Fruit fly (Drosophila melanogaster): ENCODE data around the gene CG31663.

DNA sequence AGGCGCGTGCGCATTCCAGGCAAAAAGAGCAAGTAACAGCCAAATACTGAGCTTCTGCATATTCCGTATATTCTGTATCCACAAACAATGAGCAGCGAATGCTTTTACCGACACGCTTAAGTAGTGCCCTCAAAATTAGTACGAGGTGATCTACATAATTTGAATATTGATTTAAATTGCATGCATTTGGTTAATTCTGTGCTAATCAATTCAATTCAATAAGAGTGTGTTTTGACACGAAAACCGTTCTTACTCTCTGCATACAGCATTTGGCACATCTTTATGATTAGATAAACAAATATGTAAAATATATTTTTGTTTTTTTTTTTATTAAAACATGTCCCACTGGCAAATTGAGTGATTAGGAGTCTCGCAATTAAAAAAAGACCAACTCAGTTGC, 1.8 kb upstream of the CG31663 start, which contains the start of gene CG15358:
- TF ChIP-seq Pif1A (GFP tag; optimal IDR thresholded peaks at IDR 0.05): no peak
- TF ChIP-seq Pif1B (GFP tag; optimal IDR thresholded peaks at IDR 0.05): no peak
- no peak for TF ChIP-seq CG14655 (GFP tag; optimal IDR thresholded peaks at IDR 0.05)
- no peak for TF ChIP-seq EcR (GFP tag; optimal IDR thresholded peaks at IDR 0.05)
- no peak for TF ChIP-seq CG34367 (tag; optimal IDR thresholded peaks at IDR 0.05)
- no peak for TF ChIP-seq D1 (tag; optimal IDR thresholded peaks at IDR 0.05)
- no peak for TF ChIP-seq CG8159 (tag; optimal IDR thresholded peaks at IDR 0.05)
- TF ChIP-seq CG4496 (GFP tag; IDR thresholded peaks at IDR 0.05): no peak
- TF ChIP-seq CG32121 (GFP tag; IDR thresholded peaks at IDR 0.05): no peak

All from whole organism, pupa.